Worm (Caenorhabditis elegans): ENCODE results near the gene kars-1.
A peak's percentile ranks its signal among the peaks of the same experiment; 100 is the strongest.

The kars-1 gene

DNA sequence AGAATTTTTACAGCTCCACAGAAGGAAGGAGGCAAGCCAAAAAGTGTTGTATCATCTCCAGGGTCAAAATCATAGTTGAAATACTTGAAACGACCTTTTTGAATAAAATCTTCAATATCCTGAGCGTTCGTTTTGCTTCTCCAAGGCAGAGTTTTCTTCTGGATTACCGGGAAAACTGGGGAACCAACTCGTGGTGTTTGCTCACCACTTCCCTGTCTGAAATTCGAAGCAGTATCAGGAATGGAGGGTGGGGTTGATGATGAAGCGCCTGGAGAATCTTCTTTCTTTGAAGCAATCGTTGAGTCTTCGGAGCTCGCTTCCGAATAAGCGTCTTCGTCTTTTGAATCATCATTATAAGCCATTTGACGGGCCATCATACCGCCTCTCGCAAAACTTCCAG is 30.9 kb upstream of the kars-1 start:
- TF ChIP-seq elt-1 (tag; optimal IDR thresholded peaks at IDR 0.05), result no peak
- no peak for TF ChIP-seq mbf-1 (tag; optimal IDR thresholded peaks at IDR 0.05)
- no peak for TF ChIP-seq nhr-129 (tag; optimal IDR thresholded peaks at IDR 0.05)
- TF ChIP-seq ceh-82 (tag; optimal IDR thresholded peaks at IDR 0.05), result no peak
- TF ChIP-seq nhr-25 (tag; optimal IDR thresholded peaks at IDR 0.05), result no peak
- TF ChIP-seq F13H6.1 (tag; optimal IDR thresholded peaks at IDR 0.05), result no peak
- no peak for TF ChIP-seq lsy-2 (tag; optimal IDR thresholded peaks at IDR 0.05)
- TF ChIP-seq ZK546.5 (tag; optimal IDR thresholded peaks at IDR 0.05), result no peak

DNA sequence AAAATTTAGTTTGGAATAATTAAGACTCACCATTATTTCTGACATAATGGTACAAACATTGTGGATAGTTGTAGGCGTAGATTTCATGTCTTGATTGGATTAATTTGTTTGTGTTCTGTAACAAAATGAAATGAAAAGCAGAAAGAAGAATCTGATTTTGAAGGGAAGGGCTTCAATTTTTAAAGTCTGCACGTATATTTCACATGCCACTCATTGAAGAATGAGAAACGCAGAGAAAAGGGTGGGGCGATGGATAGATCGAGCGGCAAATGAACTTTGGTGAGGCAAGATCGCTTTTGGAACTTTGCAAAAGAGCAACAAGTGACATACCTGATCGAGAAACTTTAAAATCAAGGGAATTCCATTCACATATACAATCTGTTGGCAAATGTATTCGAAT is 30.1 kb upstream of the kars-1 start:
- TF ChIP-seq nhr-129 (tag; optimal IDR thresholded peaks at IDR 0.05), result peak; percentile 30
- TF ChIP-seq lin-11 (tag; optimal IDR thresholded peaks at IDR 0.05), result no peak
- no peak for TF ChIP-seq dmd-4 (tag; optimal IDR thresholded peaks at IDR 0.05)
- TF ChIP-seq crh-2 (tag; optimal IDR thresholded peaks at IDR 0.05), result no peak
- TF ChIP-seq lin-13 (GFP tag; optimal IDR thresholded peaks at IDR 0.05), result no peak
- TF ChIP-seq lsy-2 (tag; optimal IDR thresholded peaks at IDR 0.05), result peak in 1 of 2 experiments; percentile 18

DNA sequence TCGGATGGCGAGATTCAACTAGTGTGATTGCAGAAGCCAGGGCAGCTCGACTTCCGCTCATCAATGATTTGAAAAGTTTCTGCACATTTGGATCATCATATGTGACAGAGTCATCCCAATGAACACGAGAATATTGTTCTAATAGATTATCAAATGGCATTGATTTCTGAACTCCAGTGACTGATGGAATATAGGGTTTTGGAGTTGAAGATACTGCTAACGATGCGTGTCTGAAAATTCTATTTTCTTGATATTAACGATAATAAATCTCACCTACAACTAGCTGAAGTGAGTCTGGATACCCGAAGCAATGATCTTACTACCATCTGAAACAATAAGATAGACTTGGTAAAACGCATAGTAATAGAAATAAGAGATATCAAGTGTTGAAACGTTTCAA is 28.6 kb upstream of the kars-1 start, which contains the start of gene mmaa-1:
Gene mmaa-1, minus strand, starts transcription at position 328 of the 400 bp plus-strand sequence.
- no peak for TF ChIP-seq lin-11 (tag; optimal IDR thresholded peaks at IDR 0.05)
- no peak for TF ChIP-seq R02D3.7 (tag; optimal IDR thresholded peaks at IDR 0.05)
- no peak for TF ChIP-seq dmd-4 (tag; optimal IDR thresholded peaks at IDR 0.05)
- no peak for TF ChIP-seq ceh-16 (tag; optimal IDR thresholded peaks at IDR 0.05)
- peak; percentile 0 for TF ChIP-seq sma-9 (GFP tag; optimal IDR thresholded peaks at IDR 0.05)
- no peak for TF ChIP-seq sma-9 (tag; optimal IDR thresholded peaks at IDR 0.05)
- no peak for TF ChIP-seq mbf-1 (tag; optimal IDR thresholded peaks at IDR 0.05)

DNA sequence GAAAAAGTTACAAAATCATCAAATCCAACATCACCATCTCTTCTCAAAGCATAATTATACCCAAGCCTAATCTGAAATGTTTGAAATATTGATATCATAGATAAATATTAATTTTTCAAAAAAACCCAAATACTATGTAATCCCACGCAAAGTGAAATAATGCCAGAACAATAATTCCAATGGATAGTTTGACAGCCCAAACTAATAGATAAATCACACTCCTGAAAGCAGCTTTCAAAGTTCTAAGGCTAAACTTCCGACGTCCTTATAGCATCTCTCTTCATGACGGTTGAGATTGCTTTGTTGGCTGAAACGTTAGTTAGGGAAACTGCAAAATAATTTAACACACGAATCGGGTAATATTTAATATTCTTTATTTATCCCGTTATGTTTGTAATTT is 27.0 kb upstream of the kars-1 start:
- no peak for TF ChIP-seq blmp-1 (tag; optimal IDR thresholded peaks at IDR 0.05; ENCODE audit: insufficient read depth)
- TF ChIP-seq lin-13 (GFP tag; optimal IDR thresholded peaks at IDR 0.05), result no peak
- no peak for TF ChIP-seq ztf-11 (tag; optimal IDR thresholded peaks at IDR 0.05)
- TF ChIP-seq dmd-4 (tag; optimal IDR thresholded peaks at IDR 0.05), result no peak
- no peak for TF ChIP-seq aly-2 (tag; optimal IDR thresholded peaks at IDR 0.05)

DNA sequence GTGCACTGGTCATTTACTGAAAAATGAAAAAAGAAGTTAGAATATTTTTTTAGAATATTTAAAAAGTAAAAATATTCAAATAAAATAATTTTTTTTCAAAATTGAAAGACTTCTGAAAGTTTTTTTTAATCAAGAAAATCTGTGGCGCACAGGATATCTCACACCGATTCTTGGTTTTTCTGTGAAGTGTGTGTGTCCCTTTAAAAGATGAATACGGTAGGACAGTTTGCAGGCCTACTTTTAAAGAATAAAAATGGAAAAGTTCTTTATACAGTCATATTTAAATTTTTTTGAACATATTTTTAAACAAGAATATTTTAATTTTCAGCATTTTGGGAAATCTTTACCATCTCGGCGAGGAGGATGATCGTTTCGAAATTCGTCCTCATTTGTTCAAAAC is 26.4 kb upstream of the kars-1 start, which contains the start of gene mct-5:
Gene mct-5, minus strand, starts transcription at position 16 of the 400 bp plus-strand sequence.
- no peak for TF ChIP-seq alr-1 (tag; optimal IDR thresholded peaks at IDR 0.05)

DNA sequence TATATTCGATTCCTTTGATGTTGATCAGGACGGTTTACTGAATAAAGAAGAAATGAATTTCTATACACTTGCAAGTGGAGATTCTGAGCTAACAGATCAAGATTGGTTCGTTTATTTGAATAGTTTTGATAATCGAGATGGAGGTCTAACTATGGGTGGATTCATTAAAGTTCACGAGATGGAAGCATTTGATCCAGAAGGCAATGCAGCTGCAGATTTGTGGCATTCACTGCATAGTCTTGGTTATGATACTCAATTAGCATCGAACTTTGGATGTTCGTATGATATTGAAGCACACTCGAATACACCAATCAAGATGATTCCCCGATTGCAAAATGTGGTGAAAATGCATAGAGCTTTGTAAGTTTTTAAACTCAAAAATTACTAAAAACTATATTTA is 23.8 kb upstream of the kars-1 start:
- no peak for TF ChIP-seq sma-3 (GFP tag; optimal IDR thresholded peaks at IDR 0.05)
- no peak for TF ChIP-seq F13H6.1 (tag; optimal IDR thresholded peaks at IDR 0.05)
- no peak for TF ChIP-seq sma-9 (GFP tag; optimal IDR thresholded peaks at IDR 0.05)
- no peak for TF ChIP-seq sma-9 (tag; optimal IDR thresholded peaks at IDR 0.05)

DNA sequence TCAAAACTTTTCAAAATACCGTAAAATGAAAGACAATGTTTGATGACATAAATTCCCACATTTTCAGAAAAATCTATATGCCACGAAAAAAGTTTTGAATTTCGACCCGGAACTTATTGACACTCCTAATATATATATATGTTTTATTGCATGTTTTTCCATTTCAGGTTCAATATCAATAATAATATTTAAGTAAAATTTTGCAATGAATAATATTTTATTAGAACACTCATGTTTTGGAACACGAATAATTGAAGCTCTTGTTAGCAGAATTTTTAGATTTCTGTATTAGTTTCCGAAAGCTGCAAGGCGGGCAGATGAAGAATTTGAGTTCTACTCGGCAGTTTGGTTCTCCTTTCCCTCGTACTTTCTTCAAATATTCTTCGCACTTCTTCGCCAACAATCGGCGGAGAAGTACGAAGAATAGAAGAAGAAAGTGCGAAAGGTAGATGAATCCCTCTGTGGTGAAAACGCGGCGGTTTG is 21.2 kb upstream of the kars-1 start, which contains the start of gene T02G5.3:
Gene T02G5.3, plus strand, starts transcription at position 51 of the 483 bp plus-strand sequence.
- no peak for TF ChIP-seq mdl-1 (tag; optimal IDR thresholded peaks at IDR 0.05)
- no peak for TF ChIP-seq nhr-23 (tag; optimal IDR thresholded peaks at IDR 0.05)
- no peak for TF ChIP-seq nhr-21 (tag; optimal IDR thresholded peaks at IDR 0.05)
- TF ChIP-seq aly-2 (tag; optimal IDR thresholded peaks at IDR 0.05), result no peak
- TF ChIP-seq snpc-4 (tag; optimal IDR thresholded peaks at IDR 0.05), result no peak
- TF ChIP-seq sma-9 (GFP tag; optimal IDR thresholded peaks at IDR 0.05), result no peak
- no peak for TF ChIP-seq sma-9 (tag; optimal IDR thresholded peaks at IDR 0.05)
- no peak for TF ChIP-seq zag-1 (tag; optimal IDR thresholded peaks at IDR 0.05)
- TF ChIP-seq lin-39 (tag; optimal IDR thresholded peaks at IDR 0.05), result no peak
- TF ChIP-seq sma-3 (GFP tag; optimal IDR thresholded peaks at IDR 0.05), result no peak
- no peak for TF ChIP-seq R02D3.7 (tag; optimal IDR thresholded peaks at IDR 0.05)
- TF ChIP-seq unc-62 (GFP tag; optimal IDR thresholded peaks at IDR 0.05), result no peak
- no peak for TF ChIP-seq nhr-129 (tag; optimal IDR thresholded peaks at IDR 0.05)
- TF ChIP-seq nhr-10 (tag; optimal IDR thresholded peaks at IDR 0.05), result no peak
- TF ChIP-seq nhr-12 (tag; optimal IDR thresholded peaks at IDR 0.05), result no peak
- TF ChIP-seq C34F6.9 (tag; optimal IDR thresholded peaks at IDR 0.05), result no peak
- TF ChIP-seq nhr-11 (tag; optimal IDR thresholded peaks at IDR 0.05), result no peak
- TF ChIP-seq unc-39 (tag; optimal IDR thresholded peaks at IDR 0.05), result no peak
- TF ChIP-seq nhr-237 (tag; optimal IDR thresholded peaks at IDR 0.05), result no peak
- TF ChIP-seq Y55F3AM.14 (GFP tag; optimal IDR thresholded peaks at IDR 0.05), result no peak
- TF ChIP-seq ztf-1 (GFP tag; conservative IDR thresholded peaks at IDR 0.05), result no peak

Measured in whole organism, L2 larva.